ENCODE assay signal across 1 worm cellular context in genomic region chrII:1315245-1315644, ce11.
TF ChIP-seq lines count a peak whose summit lies in the region.

No protein-coding gene starts in this region.

TF ChIP-seq in whole organism, L1 larva, 84 proteins besides CTCF, POLR2A, EP300 and RAD21 (continued from another document):
- TF ChIP-seq pag-3 (tag; optimal IDR thresholded peaks at IDR 0.05; lab: Kevin White, UChicago; ENCODE audit: borderline replicate concordance, insufficient read depth) (no peak), dpl-1 (GFP tag; optimal IDR thresholded peaks at IDR 0.05; lab: Kevin White, UChicago) (peak in 2 of 3 experiments; percentile 25 to 28), sox-4 (tag; optimal IDR thresholded peaks at IDR 0.05; lab: Kevin White, UChicago) (no peak), snu-23 (GFP tag; optimal IDR thresholded peaks at IDR 0.05; lab: Kevin White, UChicago) (peak; percentile 7), lin-35 (GFP tag; optimal IDR thresholded peaks at IDR 0.05; lab: Kevin White, UChicago) (peak; percentile 12 to 44), efl-1 (optimal IDR thresholded peaks at IDR 0.05; lab: Kevin White, UChicago) (no peak), efl-1 (GFP tag; optimal IDR thresholded peaks at IDR 0.05 in 1 of 2; lab: Kevin White, UChicago) (peak in 1 of 2 experiments; percentile 30), elt-2 (tag; optimal IDR thresholded peaks at IDR 0.05; lab: Kevin White, UChicago) (no peak), hlh-17 (GFP tag; optimal IDR thresholded peaks at IDR 0.05; lab: Kevin White, UChicago; ENCODE audit: borderline replicate concordance) (no peak), sup-37 (GFP tag; optimal IDR thresholded peaks at IDR 0.05; lab: Kevin White, UChicago) (no peak), unc-86 (tag; optimal IDR thresholded peaks at IDR 0.05; lab: Kevin White, UChicago) (no peak), nhr-20 (tag; optimal IDR thresholded peaks at IDR 0.05; lab: Kevin White, UChicago) (peak; percentile 47), lir-3 (tag; optimal IDR thresholded peaks at IDR 0.05; lab: Kevin White, UChicago; ENCODE audit: poor library complexity) (no peak), ztf-11 (tag; optimal IDR thresholded peaks at IDR 0.05; lab: Kevin White, UChicago) (no peak), fkh-10 (GFP tag; optimal IDR thresholded peaks at IDR 0.05; lab: Kevin White, UChicago) (peak; percentile 15), elt-3 (tag; optimal IDR thresholded peaks at IDR 0.05; lab: Kevin White, UChicago) (peak in 3 of 6 experiments; percentile 7 to 65 (median 17)), aha-1 (tag; optimal IDR thresholded peaks at IDR 0.05; lab: Kevin White, UChicago) (no peak), tbx-2 (tag; optimal IDR thresholded peaks at IDR 0.05; lab: Kevin White, UChicago) (no peak), unc-62 (GFP tag; optimal IDR thresholded peaks at IDR 0.05; lab: Kevin White, UChicago) (no peak), unc-98 (GFP tag; IDR thresholded peaks at IDR 0.05; lab: Robert Waterston, UW) (no peak)
